Worm (Caenorhabditis elegans) whole organism, L3 larva: ENCODE results near the gene col-157.

Experiments
- R02D3.7 ChIP-seq: fragments of 150-350 bp; optimal IDR thresholded peaks from 2 replicates; lab custom pipeline; 2014; ENCODE audit warnings: missing biosample characterization, missing genetic modification characterization
- ZK546.5 ChIP-seq: sonication (generic microtip); optimal IDR thresholded peaks from 2 replicates; lab custom pipeline; 2017; ENCODE audit warnings: missing biosample characterization, missing genetic modification characterization
- aly-2 ChIP-seq: fragments of 150-350 bp; optimal IDR thresholded peaks from 2 replicates; lab custom pipeline; 2014; ENCODE audit warnings: missing biosample characterization, missing genetic modification characterization
- ceh-16 ChIP-seq: sonication (generic microtip); optimal IDR thresholded peaks from 2 replicates; lab custom pipeline; 2017; ENCODE audit warnings: missing biosample characterization, missing genetic modification characterization
- ceh-28 ChIP-seq: fragments of 150-350 bp; optimal IDR thresholded peaks from 2 replicates; lab custom pipeline; 2014; ENCODE audit warnings: missing biosample characterization, missing genetic modification reagents, missing genetic modification characterization
- ceh-9 ChIP-seq: sonication (generic microtip); optimal IDR thresholded peaks from 2 replicates; lab custom pipeline; 2018; ENCODE audit warnings: missing biosample characterization, missing genetic modification characterization
- daf-12 ChIP-seq: fragments of 150-350 bp; optimal IDR thresholded peaks from 2 replicates; lab custom pipeline; 2014; ENCODE audit warnings: missing biosample characterization, missing genetic modification reagents, missing genetic modification characterization
- egl-5 ChIP-seq: fragments of 150-350 bp; optimal IDR thresholded peaks from 2 replicates; lab custom pipeline; 2017; ENCODE audit warnings: missing biosample characterization, missing genetic modification reagents, missing genetic modification characterization, inconsistent platforms
- elt-1 ChIP-seq: fragments of 150-350 bp; optimal IDR thresholded peaks from 2 replicates; lab custom pipeline; 2014; ENCODE audit warnings: missing biosample characterization, missing genetic modification characterization
- elt-2 ChIP-seq: sonication (generic microtip); optimal IDR thresholded peaks from 2 replicates; lab custom pipeline; 2016; ENCODE audit warnings: missing genetic modification reagents, mild to moderate bottlenecking, missing genetic modification characterization, missing compliant biosample characterization
- elt-3 ChIP-seq, 3 experiments: fragments of 150-350 bp in 1 of 3; sonication (generic microtip) in 2 of 3; optimal IDR thresholded peaks; 2 replicates in 2 of 3; 4 replicates in 1 of 3; lab custom pipeline; 2014 to 2017; ENCODE audit warnings: missing biosample characterization in 3 of 3, missing genetic modification characterization in 3 of 3
- fkh-10 ChIP-seq: sonication (generic microtip); optimal IDR thresholded peaks from 2 replicates; lab custom pipeline; 2017; ENCODE audit warnings: missing biosample characterization, missing genetic modification reagents, missing genetic modification characterization
- fkh-2 ChIP-seq: fragments of 150-350 bp; optimal IDR thresholded peaks from 2 replicates; lab custom pipeline; 2014; ENCODE audit warnings: missing biosample characterization, missing genetic modification reagents, missing genetic modification characterization
- hmg-11 ChIP-seq: sonication (generic microtip); optimal IDR thresholded peaks from 2 replicates; lab custom pipeline; 2016; ENCODE audit warnings: missing genetic modification characterization, missing compliant biosample characterization
- jun-1 ChIP-seq: fragments of 150-350 bp; optimal IDR thresholded peaks from 2 replicates; lab custom pipeline; 2014; ENCODE audit warnings: missing biosample characterization, missing genetic modification reagents, missing genetic modification characterization
- lin-15B ChIP-seq: fragments of 150-350 bp; optimal IDR thresholded peaks from 2 replicates; lab custom pipeline; 2014; ENCODE audit warnings: missing biosample characterization, missing genetic modification characterization
- lin-39 ChIP-seq: fragments of 150-350 bp; optimal IDR thresholded peaks from 2 replicates; lab custom pipeline; 2018; ENCODE audit warnings: missing biosample characterization, missing genetic modification reagents, missing genetic modification characterization
- lsy-12 ChIP-seq: sonication (generic microtip); optimal IDR thresholded peaks from 2 replicates; lab custom pipeline; 2016; ENCODE audit warnings: mild to moderate bottlenecking, missing genetic modification characterization, missing compliant biosample characterization
- mdl-1 ChIP-seq: fragments of 150-350 bp; optimal IDR thresholded peaks from 2 replicates; lab custom pipeline; 2014; ENCODE audit warnings: missing biosample characterization, missing genetic modification characterization
- nfya-1 ChIP-seq: sonication (generic microtip); optimal IDR thresholded peaks from 2 replicates; lab custom pipeline; 2017; ENCODE audit warnings: missing genetic modification characterization, mild to moderate bottlenecking, missing compliant biosample characterization, antibody characterized with exemption, moderate library complexity; ENCODE audit not compliant: insufficient read depth
- nhr-11 ChIP-seq: fragments of 150-350 bp; optimal IDR thresholded peaks from 2 replicates; lab custom pipeline; 2014; ENCODE audit warnings: missing biosample characterization, missing genetic modification characterization
- nhr-23 ChIP-seq: fragments of 150-350 bp; optimal IDR thresholded peaks from 2 replicates; lab custom pipeline; 2014; ENCODE audit warnings: missing biosample characterization, missing genetic modification reagents, missing genetic modification characterization
- nhr-28 ChIP-seq: fragments of 150-350 bp; optimal IDR thresholded peaks from 2 replicates; lab custom pipeline; 2014; ENCODE audit warnings: missing biosample characterization, missing genetic modification characterization
- nhr-43 ChIP-seq: sonication (generic microtip); optimal IDR thresholded peaks from 2 replicates; lab custom pipeline; 2016; ENCODE audit warnings: mild to moderate bottlenecking, missing genetic modification characterization, missing compliant biosample characterization; ENCODE audit not compliant: poor library complexity, severe bottlenecking
- nhr-67 ChIP-seq: fragments of 150-350 bp; optimal IDR thresholded peaks from 2 replicates; lab custom pipeline; 2014; ENCODE audit warnings: missing biosample characterization, missing genetic modification characterization
- nhr-76 ChIP-seq: fragments of 150-350 bp; sonication (generic microtip); optimal IDR thresholded peaks from 5 replicates; lab custom pipeline; 2014; ENCODE audit warnings: missing biosample characterization, missing genetic modification characterization
- nhr-77 ChIP-seq: fragments of 150-350 bp; optimal IDR thresholded peaks from 2 replicates; lab custom pipeline; 2014; ENCODE audit warnings: missing biosample characterization, missing genetic modification characterization
- pha-4 ChIP-seq: fragments of 150-350 bp; optimal IDR thresholded peaks from 2 replicates; lab custom pipeline; 2014; ENCODE audit warnings: missing biosample characterization, missing genetic modification reagents, missing genetic modification characterization
- pqm-1 ChIP-seq: fragments of 150-350 bp; optimal IDR thresholded peaks from 2 replicates; lab custom pipeline; 2017; ENCODE audit warnings: missing biosample characterization, missing genetic modification characterization, inconsistent platforms
- sea-2 ChIP-seq: fragments of 150-350 bp; sonication (generic microtip); optimal IDR thresholded peaks from 4 replicates; lab custom pipeline; 2014; ENCODE audit warnings: missing biosample characterization, missing genetic modification reagents, missing genetic modification characterization
- skn-1 ChIP-seq: fragments of 150-350 bp; optimal IDR thresholded peaks from 2 replicates; lab custom pipeline; 2014; ENCODE audit warnings: missing biosample characterization, missing genetic modification characterization
- snpc-4 ChIP-seq: fragments of 150-350 bp; optimal IDR thresholded peaks from 2 replicates; lab custom pipeline; 2014; ENCODE audit warnings: missing biosample characterization, missing genetic modification characterization
- unc-39 ChIP-seq: sonication (generic microtip); optimal IDR thresholded peaks from 4 replicates; lab custom pipeline; 2017; ENCODE audit warnings: missing biosample characterization, missing genetic modification characterization
- unc-62 ChIP-seq: fragments of 150-350 bp; sonication (generic microtip); optimal IDR thresholded peaks from 4 replicates; lab custom pipeline; 2014; ENCODE audit warnings: missing biosample characterization, missing genetic modification reagents, missing genetic modification characterization
- zag-1 ChIP-seq: fragments of 150-350 bp; optimal IDR thresholded peaks from 2 replicates; lab custom pipeline; 2014; ENCODE audit warnings: missing biosample characterization, missing genetic modification characterization
- ztf-4 ChIP-seq: fragments of 150-350 bp; optimal IDR thresholded peaks from 2 replicates; lab custom pipeline; 2014; ENCODE audit warnings: missing biosample characterization, missing genetic modification characterization

col-157 gene

DNA sequence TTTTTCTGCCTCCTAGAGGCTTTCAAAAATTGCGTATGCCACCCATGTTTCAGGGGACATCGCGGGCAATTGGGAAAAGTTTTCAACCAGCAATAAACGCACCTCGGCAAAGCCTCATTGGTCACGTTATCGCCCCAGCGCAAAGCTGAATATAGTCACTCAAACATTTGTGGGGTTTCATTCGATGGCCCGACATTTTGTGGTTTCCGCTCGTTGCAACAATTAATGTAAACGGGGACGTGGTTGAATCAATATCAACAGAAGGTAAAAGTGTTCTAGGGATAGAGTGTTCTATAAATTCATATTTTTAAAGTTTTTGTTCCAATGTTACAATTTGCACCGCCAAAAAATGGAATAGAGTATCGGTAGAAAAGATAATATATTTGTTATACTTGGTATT is 4.4 kb downstream of the col-157 start:
- TF ChIP-seq nhr-67 (tag; lab: Kevin White, UChicago) (no peak), nhr-43 (tag; lab: Kevin White, UChicago) (no peak), fkh-10 (no peak), daf-12 (tag; lab: Kevin White, UChicago) (no peak), aly-2 (tag; lab: Kevin White, UChicago) (no peak), nhr-77 (no peak), elt-2 (tag; lab: Kevin White, UChicago) (no peak), lin-15B (no peak), jun-1 (tag; lab: Kevin White, UChicago) (no peak), hmg-11 (tag; lab: Kevin White, UChicago) (no peak), unc-39 (no peak), nhr-23 (tag; lab: Kevin White, UChicago) (no peak), elt-3 (tag; optimal IDR thresholded peaks at IDR 0.05; lab: Kevin White, UChicago) (no peak), sea-2 (no peak), zag-1 (tag; lab: Kevin White, UChicago) (no peak)

DNA sequence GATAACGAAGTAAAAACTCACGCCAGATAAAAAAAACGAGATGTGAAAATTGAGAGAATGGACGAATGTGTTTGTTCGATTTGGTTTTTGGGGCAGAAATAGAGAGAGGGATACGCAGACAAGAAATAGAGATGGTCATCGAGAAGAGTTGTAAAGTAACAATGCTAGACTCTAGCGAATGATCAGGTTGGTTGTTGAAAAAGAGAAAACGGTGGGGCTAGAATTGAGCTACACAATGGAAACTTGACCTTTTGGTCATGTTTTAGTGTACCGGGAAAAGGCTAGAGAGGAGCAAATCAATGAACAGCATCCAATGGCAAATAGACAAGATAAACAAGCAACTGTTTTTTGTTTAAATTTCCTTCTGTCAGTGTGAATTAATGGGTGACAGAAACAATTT is 6.5 kb downstream of the col-157 start, which contains the start of gene dhs-19:
TSS of gene dhs-19 (minus strand) at position 101 of the 400 bp plus-strand sequence.
- TF ChIP-seq ZK546.5 = no peak
- TF ChIP-seq nhr-77 = no peak
- TF ChIP-seq lsy-12 (tag; lab: Kevin White, UChicago) = no peak
- TF ChIP-seq ceh-28 (tag; lab: Kevin White, UChicago) = no peak
- TF ChIP-seq nhr-11 (tag; lab: Kevin White, UChicago) = no peak
- TF ChIP-seq elt-1 (tag; lab: Kevin White, UChicago) = no peak
- TF ChIP-seq nhr-76 (tag; lab: Kevin White, UChicago) = no peak
- no peak for TF ChIP-seq nhr-67 (tag; lab: Kevin White, UChicago)
- no peak for TF ChIP-seq nhr-28 (tag; lab: Kevin White, UChicago)
- no peak for TF ChIP-seq aly-2 (tag; lab: Kevin White, UChicago)
- no peak for TF ChIP-seq mdl-1 (tag; lab: Kevin White, UChicago)
- TF ChIP-seq skn-1 (tag; lab: Kevin White, UChicago) = no peak
- TF ChIP-seq ceh-16 (tag; lab: Kevin White, UChicago) = no peak
- no peak for TF ChIP-seq unc-39
- no peak for TF ChIP-seq sea-2
- TF ChIP-seq fkh-2 (tag; lab: Kevin White, UChicago) = no peak
- no peak for TF ChIP-seq R02D3.7
- no peak for TF ChIP-seq pha-4 (tag; lab: Kevin White, UChicago)
- no peak for TF ChIP-seq snpc-4
- no peak for TF ChIP-seq lin-39

DNA sequence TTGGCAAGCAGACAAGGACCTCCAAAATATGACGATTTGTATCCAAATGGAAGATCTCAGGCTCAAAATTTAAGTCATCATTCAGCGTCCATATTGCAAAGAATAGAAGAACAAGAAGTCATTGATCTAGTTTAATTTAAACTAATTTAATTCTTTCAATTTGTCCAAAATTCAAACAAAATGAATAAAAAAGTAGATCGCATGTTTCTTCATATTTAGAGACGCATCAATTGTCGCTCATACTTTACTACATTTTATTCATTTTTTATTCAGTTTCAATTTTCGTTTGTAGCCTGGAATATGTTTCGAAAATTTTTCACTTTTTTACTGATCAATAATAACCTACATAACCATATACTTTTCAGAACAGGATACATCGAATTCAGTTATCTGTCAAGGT is 8.6 kb downstream of the col-157 start, which contains the start of gene T11F9.21:
TSS of gene T11F9.21 (plus strand) at position 301 of the 400 bp plus-strand sequence.
- TF ChIP-seq nhr-11 (tag; lab: Kevin White, UChicago) = no peak
- TF ChIP-seq fkh-2 (tag; lab: Kevin White, UChicago) = no peak
- TF ChIP-seq sea-2 = no peak
- no peak for TF ChIP-seq elt-3 (tag; optimal IDR thresholded peaks at IDR 0.05; lab: Kevin White, UChicago)
- TF ChIP-seq nhr-43 (tag; lab: Kevin White, UChicago) = no peak
- no peak for TF ChIP-seq pqm-1 (tag; lab: Kevin White, UChicago)
- no peak for TF ChIP-seq ZK546.5
- TF ChIP-seq ceh-9 (tag; lab: Kevin White, UChicago) = no peak
- TF ChIP-seq lin-15B = no peak
- TF ChIP-seq nfya-1 = no peak
- no peak for TF ChIP-seq egl-5 (tag; lab: Kevin White, UChicago)
- no peak for TF ChIP-seq unc-62 (GFP tag; lab: Kevin White, UChicago)
- no peak for TF ChIP-seq elt-1 (tag; lab: Kevin White, UChicago)
- no peak for TF ChIP-seq ztf-4
- TF ChIP-seq elt-2 (tag; lab: Kevin White, UChicago) = no peak
- TF ChIP-seq nhr-76 (tag; lab: Kevin White, UChicago) = no peak

DNA sequence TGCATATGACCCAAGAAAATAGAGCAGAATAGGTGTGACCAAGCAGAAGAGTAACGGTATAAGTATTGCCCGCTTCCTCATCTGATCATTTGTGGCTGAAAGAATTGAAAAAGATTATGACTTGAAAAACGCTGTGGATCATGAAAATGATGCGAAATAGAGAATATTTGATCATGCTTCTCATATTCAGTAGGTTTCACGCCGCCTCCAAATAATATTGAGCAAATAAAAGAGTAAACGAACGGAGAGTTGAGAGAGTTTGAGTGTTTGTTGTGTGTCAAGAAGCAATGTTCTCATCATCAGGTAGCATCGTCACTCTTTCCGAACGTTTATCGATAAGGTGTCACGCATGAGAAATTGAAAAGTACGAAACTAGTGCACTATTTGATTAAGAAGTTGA is 12.4 kb downstream of the col-157 start, which contains the start of gene htrl-1:
TSS of gene htrl-1 (minus strand) at position 101 of the 400 bp plus-strand sequence.
- no peak for TF ChIP-seq fkh-2 (tag; lab: Kevin White, UChicago)
- no peak for TF ChIP-seq lin-39
- TF ChIP-seq pha-4 (tag; lab: Kevin White, UChicago) = peak; percentile 10
- no peak for TF ChIP-seq skn-1 (tag; lab: Kevin White, UChicago)
- TF ChIP-seq elt-2 (tag; lab: Kevin White, UChicago) = no peak
- TF ChIP-seq unc-62 (GFP tag; lab: Kevin White, UChicago) = no peak
